Fruit fly (Drosophila melanogaster): Measurements from ENCODE around the gene ZIPIC.

dm6 chr3R:30021559-30022451 is 14.9 kb downstream of the ZIPIC start, which contains the start of gene Mgat2:
- TF ChIP-seq Vsx2 (GFP tag; optimal IDR thresholded peaks at IDR 0.05; ENCODE audit: partially characterized antibody) (peak; percentile 26), dl (GFP tag; optimal IDR thresholded peaks at IDR 0.05; ENCODE audit: insufficient read depth in 1 of 2, partially characterized antibody in 2 of 2) (peak in 1 of 2 experiments; percentile 41), br (GFP tag; optimal IDR thresholded peaks at IDR 0.05) (peak; percentile 19), Dfd (GFP tag; optimal IDR thresholded peaks at IDR 0.05) (no peak), Rel (GFP tag; optimal IDR thresholded peaks at IDR 0.05) (no peak), Rel (tag; optimal IDR thresholded peaks at IDR 0.05) (peak; percentile 70), Abd-B (GFP tag; optimal IDR thresholded peaks at IDR 0.05) (no peak), fru (GFP tag; optimal IDR thresholded peaks at IDR 0.05) (no peak), h (GFP tag; optimal IDR thresholded peaks at IDR 0.05) (no peak), CG32264 (GFP tag; optimal IDR thresholded peaks at IDR 0.05) (no peak), psq (GFP tag; optimal IDR thresholded peaks at IDR 0.05) (peak; percentile 11), pan (optimal IDR thresholded peaks at IDR 0.05) (no peak), tai (GFP tag; optimal IDR thresholded peaks at IDR 0.05) (no peak), Hr83 (GFP tag; optimal IDR thresholded peaks at IDR 0.05; ENCODE audit: poor library complexity, severe bottlenecking) (no peak), Myc (optimal IDR thresholded peaks at IDR 0.05) (no peak)

All from whole organism, wandering third instar larva.